Worm (Caenorhabditis elegans) whole organism, late embryonic: ENCODE data around the gene C01G5.25.
"Not testable (repeated sequence)": the region's sequence is repeated elsewhere in the genome, so short reads cannot be mapped to it uniquely, and the experiment has no call there.

Source experiments
- C08G9.2 ChIP-seq: sonication (generic microtip); optimal IDR thresholded peaks from 2 replicates; lab custom pipeline; 2016; ENCODE audit warnings: mild to moderate bottlenecking, missing genetic modification characterization, moderate library complexity, missing compliant biosample characterization
- C38D4.7 ChIP-seq: fragments of 200-800 bp; sonication (Bioruptor generic); optimal IDR thresholded peaks from 2 replicates; lab custom pipeline; 2018; ENCODE audit warnings: mild to moderate bottlenecking, missing genetic modification characterization, moderate library complexity, missing compliant biosample characterization
- F13H6.1 ChIP-seq: sonication (generic microtip); optimal IDR thresholded peaks from 2 replicates; lab custom pipeline; 2016; ENCODE audit warnings: missing genetic modification characterization, missing compliant biosample characterization
- K02D7.2 ChIP-seq: sonication (generic microtip); optimal IDR thresholded peaks from 2 replicates; lab custom pipeline; 2017; ENCODE audit warnings: mild to moderate bottlenecking, missing genetic modification characterization, missing compliant biosample characterization
- T23F11.4 ChIP-seq: fragments of 200-800 bp; sonication (Bioruptor generic); optimal IDR thresholded peaks from 2 replicates; lab custom pipeline; 2018; ENCODE audit warnings: mild to moderate bottlenecking, missing genetic modification characterization, missing compliant biosample characterization
- ahr-1 ChIP-seq: sonication (generic microtip); optimal IDR thresholded peaks from 2 replicates; lab custom pipeline; 2016; ENCODE audit warnings: missing genetic modification characterization, missing compliant biosample characterization
- ceh-14 ChIP-seq: sonication (generic microtip); optimal IDR thresholded peaks from 2 replicates; lab custom pipeline; 2016; ENCODE audit warnings: missing genotype, missing genetic modification characterization, missing compliant biosample characterization
- ceh-19 ChIP-seq: fragments of 200-800 bp; sonication (Bioruptor generic); optimal IDR thresholded peaks from 2 replicates; lab custom pipeline; 2018; ENCODE audit warnings: mild to moderate bottlenecking, missing genetic modification characterization, missing compliant biosample characterization
- ceh-2 ChIP-seq: sonication (generic microtip); optimal IDR thresholded peaks from 2 replicates; lab custom pipeline; 2016; ENCODE audit warnings: missing genotype, missing genetic modification characterization, missing compliant biosample characterization
- ceh-34 ChIP-seq: sonication (generic microtip); optimal IDR thresholded peaks from 2 replicates; lab custom pipeline; 2016; ENCODE audit warnings: mild to moderate bottlenecking, missing genetic modification characterization, missing compliant biosample characterization
- ceh-48 ChIP-seq: sonication (generic microtip); optimal IDR thresholded peaks from 2 replicates; lab custom pipeline; 2016; ENCODE audit warnings: missing genetic modification characterization, inconsistent platforms, missing compliant biosample characterization
- ceh-6 ChIP-seq: fragments of 200-800 bp; sonication (Bioruptor generic); optimal IDR thresholded peaks from 2 replicates; lab custom pipeline; 2018; ENCODE audit warnings: mild to moderate bottlenecking, missing genetic modification characterization, missing compliant biosample characterization
- dmd-4 ChIP-seq: sonication (generic microtip); optimal IDR thresholded peaks from 2 replicates; lab custom pipeline; 2016; ENCODE audit warnings: borderline replicate concordance, missing genetic modification characterization, missing compliant biosample characterization
- gmeb-2 ChIP-seq: sonication (generic microtip); optimal IDR thresholded peaks from 2 replicates; lab custom pipeline; 2016; ENCODE audit warnings: missing genetic modification characterization, inconsistent platforms, missing compliant biosample characterization
- hlh-15 ChIP-seq: sonication (generic microtip); optimal IDR thresholded peaks from 2 replicates; lab custom pipeline; 2016; ENCODE audit warnings: missing genetic modification characterization, missing compliant biosample characterization
- hlh-8 ChIP-seq: sonication (generic microtip); optimal IDR thresholded peaks from 2 replicates; lab custom pipeline; 2016; ENCODE audit warnings: missing genotype, missing genetic modification characterization, missing compliant biosample characterization
- madf-2 ChIP-seq: sonication (generic microtip); optimal IDR thresholded peaks from 2 replicates; lab custom pipeline; 2017; ENCODE audit warnings: missing genetic modification characterization, missing compliant biosample characterization
- mec-3 ChIP-seq: sonication (generic microtip); optimal IDR thresholded peaks from 2 replicates; lab custom pipeline; 2016; ENCODE audit warnings: borderline replicate concordance, missing genetic modification characterization, missing compliant biosample characterization
- nfya-1 ChIP-seq: sonication (generic microtip); optimal IDR thresholded peaks from 2 replicates; lab custom pipeline; 2017; ENCODE audit warnings: missing genetic modification characterization, mild to moderate bottlenecking, missing compliant biosample characterization, antibody characterized with exemption, moderate library complexity
- nhr-11 ChIP-seq: fragments of 150-350 bp; optimal IDR thresholded peaks from 2 replicates; lab custom pipeline; 2014; ENCODE audit warnings: missing biosample characterization, missing genetic modification characterization
- npax-4 ChIP-seq: sonication (generic microtip); optimal IDR thresholded peaks from 2 replicates; lab custom pipeline; 2016; ENCODE audit warnings: missing genetic modification characterization, missing compliant biosample characterization
- odd-2 ChIP-seq: sonication (generic microtip); optimal IDR thresholded peaks from 2 replicates; lab custom pipeline; 2017; ENCODE audit warnings: antibody characterized with exemption, mild to moderate bottlenecking, missing genetic modification characterization, missing compliant biosample characterization
- pax-1 ChIP-seq: fragments of 150-350 bp; optimal IDR thresholded peaks from 2 replicates; lab custom pipeline; 2014; ENCODE audit warnings: missing biosample characterization, missing genetic modification characterization
- pha-2 ChIP-seq: sonication (generic microtip); optimal IDR thresholded peaks from 2 replicates; lab custom pipeline; 2017; ENCODE audit warnings: mild to moderate bottlenecking, missing genetic modification characterization, missing compliant biosample characterization
- pha-4 ChIP-seq: fragments of 150-350 bp; optimal IDR thresholded peaks from 2 replicates; lab custom pipeline; 2018; ENCODE audit warnings: missing biosample characterization, missing genetic modification reagents, missing genetic modification characterization
- pqm-1 ChIP-seq: sonication (generic microtip); optimal IDR thresholded peaks from 2 replicates; lab custom pipeline; 2016; ENCODE audit warnings: missing genetic modification characterization, missing compliant biosample characterization
- sox-2 ChIP-seq: fragments of 200-800 bp; sonication (Bioruptor generic); IDR thresholded peaks from 2 replicates; pipeline ENCODE4 v1.3.6; 2022; ENCODE audit warnings: missing genetic modification reagents, missing genetic modification characterization, missing compliant biosample characterization
- sox-4 ChIP-seq: sonication (generic microtip); optimal IDR thresholded peaks from 2 replicates; lab custom pipeline; 2017; ENCODE audit warnings: mild to moderate bottlenecking, missing genetic modification characterization, inconsistent platforms, missing compliant biosample characterization
- syd-9 ChIP-seq: sonication (generic microtip); optimal IDR thresholded peaks from 2 replicates; lab custom pipeline; 2016; ENCODE audit warnings: mild to moderate bottlenecking, missing genetic modification characterization, moderate library complexity, missing compliant biosample characterization
- tbx-2 ChIP-seq: sonication (generic microtip); optimal IDR thresholded peaks from 2 replicates; lab custom pipeline; 2016; ENCODE audit warnings: missing genetic modification characterization, missing compliant biosample characterization
- unc-42 ChIP-seq: sonication (generic microtip); optimal IDR thresholded peaks from 2 replicates; lab custom pipeline; 2016; ENCODE audit warnings: missing genotype, missing genetic modification characterization, missing compliant biosample characterization
- unc-86 ChIP-seq: sonication (generic microtip); optimal IDR thresholded peaks from 2 replicates; lab custom pipeline; 2016; ENCODE audit warnings: missing genetic modification characterization, missing compliant biosample characterization
- zip-5 ChIP-seq: sonication (generic microtip); optimal IDR thresholded peaks from 2 replicates; lab custom pipeline; 2016; ENCODE audit warnings: missing genetic modification characterization, missing compliant biosample characterization

Gene C01G5.25

DNA sequence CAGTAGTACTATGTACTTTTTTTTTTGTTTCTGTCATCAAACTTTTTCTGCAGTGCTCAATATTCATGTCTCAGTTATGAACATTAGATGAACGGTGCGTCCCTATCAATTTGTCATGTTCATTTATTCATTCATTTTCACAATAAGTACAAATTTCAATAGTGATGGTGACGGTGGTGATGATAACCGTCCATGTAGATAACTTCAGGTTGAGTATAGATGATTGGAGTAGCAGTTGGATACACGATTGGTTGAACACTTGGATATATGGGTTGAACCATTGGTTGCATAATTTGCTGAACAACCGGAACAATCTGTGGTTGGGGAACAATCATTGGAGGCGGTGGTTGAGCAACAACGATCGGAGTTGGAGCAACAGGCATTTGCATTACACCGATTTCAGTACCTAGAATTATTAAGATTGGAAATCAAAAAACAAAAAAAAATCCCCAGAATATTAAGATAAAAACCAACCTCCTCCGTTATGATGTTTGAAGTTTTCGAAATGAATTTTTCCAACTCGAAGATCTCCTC is 46.7 kb downstream of the C01G5.25 start:
- no peak for TF ChIP-seq ceh-6
- no peak for TF ChIP-seq pha-4
- no peak for TF ChIP-seq C38D4.7 (GFP tag; lab: Kevin White, UChicago)
- TF ChIP-seq mec-3 (tag; lab: Kevin White, UChicago): no peak
- no peak for TF ChIP-seq K02D7.2
- no peak for TF ChIP-seq zip-5
- TF ChIP-seq ceh-2 (tag; lab: Kevin White, UChicago): no peak
- no peak for TF ChIP-seq ceh-48 (tag; lab: Kevin White, UChicago)
- no peak for TF ChIP-seq gmeb-2
- no peak for TF ChIP-seq T23F11.4 (GFP tag; lab: Kevin White, UChicago)
- no peak for TF ChIP-seq hlh-15 (tag; lab: Kevin White, UChicago)
- TF ChIP-seq ceh-14: no peak
- TF ChIP-seq ceh-19 (GFP tag; lab: Kevin White, UChicago): no peak
- no peak for TF ChIP-seq nfya-1 (tag; lab: Kevin White, UChicago)

ce11 chrIV:6590029-6590428 is 48.5 kb downstream of the C01G5.25 start, which contains the start of the genes lec-11 and irld-7:
lec-11 (minus strand) TSS chrIV:6590154.
irld-7 (plus strand) TSS chrIV:6590360.
- TF ChIP-seq madf-2 (no peak), F13H6.1 (tag; lab: Kevin White, UChicago) (no peak), tbx-2 (tag; lab: Kevin White, UChicago) (no peak), T23F11.4 (GFP tag; lab: Kevin White, UChicago) (no peak), ceh-14 (no peak), C38D4.7 (GFP tag; lab: Kevin White, UChicago) (no peak), sox-4 (tag; lab: Kevin White, UChicago) (no peak), ceh-34 (tag; lab: Kevin White, UChicago) (no peak), dmd-4 (tag; lab: Kevin White, UChicago) (no peak), pax-1 (no peak), pha-2 (tag; lab: Kevin White, UChicago) (no peak), syd-9 (no peak), C08G9.2 (tag; lab: Kevin White, UChicago) (no peak)

DNA sequence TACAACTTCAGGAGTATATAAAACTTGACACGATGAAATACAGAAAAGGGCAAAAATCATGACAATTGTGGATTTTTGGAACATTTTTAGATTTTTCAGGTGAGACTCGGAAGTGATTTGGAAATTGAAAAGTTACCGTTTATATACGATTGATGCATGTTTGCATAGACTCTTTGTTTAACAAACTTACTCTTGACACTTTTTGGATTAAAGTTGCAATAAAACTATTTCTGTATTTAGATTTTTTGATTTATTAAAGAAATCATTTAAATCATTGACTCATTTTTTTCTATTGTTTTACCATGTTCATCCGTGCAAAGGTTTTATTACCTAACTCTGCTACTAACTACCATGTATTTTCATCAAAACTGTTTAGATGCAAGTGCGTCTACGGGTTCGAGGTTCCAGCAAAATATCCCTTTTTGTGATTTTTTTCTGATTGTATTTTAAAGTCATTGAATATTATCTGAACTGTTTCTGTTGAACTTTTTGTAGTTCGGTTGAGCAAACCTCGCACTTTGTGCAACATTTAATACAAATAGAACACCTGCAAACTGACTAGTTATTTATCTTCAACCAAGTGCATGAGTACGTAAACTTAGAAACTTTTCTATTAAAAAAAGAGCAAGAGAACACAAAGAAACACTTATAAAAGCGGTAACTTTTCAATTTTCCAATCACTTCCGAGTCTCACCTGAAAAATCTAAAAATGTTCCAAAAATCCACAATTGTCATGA is 49.7 kb downstream of the C01G5.25 start, which contains the start of the genes nspb-1 and nspb-2:
nspb-1 (minus strand) TSS at position 101 of the 737 bp plus-strand sequence.
nspb-2 (plus strand) TSS at position 687 of the 737 bp plus-strand sequence.
- TF ChIP-seq ahr-1; odd-2 (tag; lab: Kevin White, UChicago); gmeb-2: not testable (repeated sequence)

DNA sequence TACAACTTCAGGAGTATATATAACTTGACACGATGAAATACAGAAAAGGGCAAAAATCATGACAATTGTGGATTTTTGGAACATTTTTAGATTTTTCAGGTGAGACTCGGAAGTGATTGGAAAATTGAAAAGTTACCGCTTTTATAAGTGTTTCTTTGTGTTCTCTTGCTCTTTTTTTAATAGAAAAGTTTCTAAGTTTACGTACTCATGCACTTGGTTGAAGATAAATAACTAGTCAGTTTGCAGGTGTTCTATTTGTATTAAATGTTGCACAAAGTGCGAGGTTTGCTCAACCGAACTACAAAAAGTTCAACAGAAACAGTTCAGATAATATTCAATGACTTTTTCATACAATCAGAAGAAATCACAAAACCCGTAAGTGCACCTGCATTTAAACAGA is 53.4 kb downstream of the C01G5.25 start, which contains the start of gene nspb-3:
nspb-3 (minus strand) TSS at position 101 of the 400 bp plus-strand sequence.
- not testable (repeated sequence) for TF ChIP-seq unc-86, npax-4, sox-2

- TF ChIP-seq hlh-8 (tag; lab: Kevin White, UChicago) (no peak), dmd-4 (tag; lab: Kevin White, UChicago) (no peak), unc-42 (tag; lab: Kevin White, UChicago) (no peak), pha-4 (no peak), pqm-1 (tag; lab: Kevin White, UChicago) (no peak), nhr-11 (tag; lab: Kevin White, UChicago) (no peak)
These were observed 54.4 kb downstream of the C01G5.25 start, which contains the start of gene F38A5.22 for ce11 chrIV:6595912-6596311. F38A5.22 (minus strand) TSS chrIV:6595940.
